Worm (Caenorhabditis elegans) whole organism, L4 larva: ENCODE results near the gene trpl-2.

Experiments
- D1046.2 ChIP-seq: fragments of 200-800 bp; sonication (Bioruptor generic); IDR thresholded peaks from 2 replicates; pipeline ENCODE4 v1.3.6; 2022; ENCODE audit warnings: missing genetic modification characterization, missing compliant biosample characterization
- F37D6.2 ChIP-seq: sonication (generic microtip); optimal IDR thresholded peaks from 2 replicates; lab custom pipeline; 2016; ENCODE audit warnings: mild to moderate bottlenecking, missing genetic modification characterization, missing compliant biosample characterization
- F44E2.7 ChIP-seq: fragments of 200-800 bp; sonication (Bioruptor generic); IDR thresholded peaks from 2 replicates; pipeline ENCODE4 v2.1.2; 2022; ENCODE audit warnings: missing genetic modification characterization, missing compliant biosample characterization
- F49E8.2 ChIP-seq: sonication (generic microtip); optimal IDR thresholded peaks from 2 replicates; lab custom pipeline; 2016; ENCODE audit warnings: missing compliant biosample characterization, mild to moderate bottlenecking, missing genetic modification characterization, borderline replicate concordance
- R02D3.7 ChIP-seq: fragments of 150-350 bp; sonication (generic microtip); optimal IDR thresholded peaks from 3 replicates; lab custom pipeline; 2014; ENCODE audit warnings: missing biosample characterization, missing genetic modification characterization
- T26A8.4 ChIP-seq: fragments of 200-800 bp; sonication (Bioruptor generic); IDR thresholded peaks from 2 replicates; pipeline ENCODE4 v1.3.6; 2022; ENCODE audit warnings: missing genetic modification characterization, missing compliant biosample characterization
- ZK337.2 ChIP-seq: fragments of 200-800 bp; sonication (Bioruptor generic); IDR thresholded peaks from 2 replicates; pipeline ENCODE4 v1.3.6; 2022; ENCODE audit warnings: missing genetic modification reagents, missing genetic modification characterization, missing compliant biosample characterization
- aha-1 ChIP-seq: fragments of 150-350 bp; peaks from one replicate; lab custom pipeline; 2014; ENCODE audit warnings: missing biosample characterization, missing genetic modification characterization
- attf-4 ChIP-seq: sonication (generic microtip); optimal IDR thresholded peaks from 3 replicates; lab custom pipeline; 2017; ENCODE audit warnings: missing biosample characterization, missing genetic modification characterization
- ceh-20 ChIP-seq: fragments of 200-800 bp; sonication (Bioruptor generic); IDR thresholded peaks from 2 replicates; pipeline ENCODE4 v1.3.6; 2022; ENCODE audit warnings: missing genetic modification reagents, missing genetic modification characterization, missing compliant biosample characterization
- ceh-28 ChIP-seq: fragments of 150-350 bp; optimal IDR thresholded peaks from 2 replicates; lab custom pipeline; 2014; ENCODE audit warnings: missing biosample characterization, missing genetic modification reagents, missing genetic modification characterization
- ceh-62 ChIP-seq: sonication (generic microtip); optimal IDR thresholded peaks from 2 replicates; lab custom pipeline; 2017; ENCODE audit warnings: missing biosample characterization, missing genetic modification characterization
- ces-1 ChIP-seq: fragments of 150-350 bp; sonication (generic microtip); optimal IDR thresholded peaks from 4 replicates; lab custom pipeline; 2014; ENCODE audit warnings: missing biosample characterization, missing genetic modification reagents, missing genetic modification characterization
- ctbp-1 ChIP-seq: fragments of 200-800 bp; sonication (Bioruptor generic); IDR thresholded peaks from 2 replicates; pipeline ENCODE4 v1.3.6; 2022; ENCODE audit warnings: missing genetic modification reagents, missing genetic modification characterization, missing compliant biosample characterization
- daf-8 ChIP-seq: fragments of 200-800 bp; sonication (Bioruptor generic); IDR thresholded peaks from 2 replicates; pipeline ENCODE4 v1.3.6; 2022; ENCODE audit warnings: missing genetic modification characterization, missing compliant biosample characterization
- dve-1 ChIP-seq: sonication (generic microtip); optimal IDR thresholded peaks from 2 replicates; lab custom pipeline; 2017; ENCODE audit warnings: antibody characterized with exemption, mild to moderate bottlenecking, missing genetic modification characterization, missing compliant biosample characterization; ENCODE audit not compliant: insufficient read depth
- fos-1 ChIP-seq: fragments of 150-350 bp; optimal IDR thresholded peaks from 2 replicates; lab custom pipeline; 2014; ENCODE audit warnings: missing biosample characterization, missing genetic modification characterization
- gei-8 ChIP-seq: fragments of 200-800 bp; sonication (Bioruptor generic); optimal IDR thresholded peaks from 2 replicates; lab custom pipeline; 2018; ENCODE audit warnings: mild to moderate bottlenecking, missing genetic modification characterization, missing compliant biosample characterization
- hlh-11 ChIP-seq: fragments of 200-800 bp; sonication (Bioruptor generic); optimal IDR thresholded peaks from 2 replicates; lab custom pipeline; 2018; ENCODE audit warnings: mild to moderate bottlenecking, missing genetic modification characterization, missing compliant biosample characterization
- lim-7 ChIP-seq: fragments of 200-800 bp; sonication (Bioruptor generic); IDR thresholded peaks from 2 replicates; pipeline ENCODE4 v1.3.6; 2022; ENCODE audit warnings: missing genetic modification characterization, missing compliant biosample characterization
- lin-29 ChIP-seq: fragments of 200-800 bp; sonication (Bioruptor generic); IDR thresholded peaks from 2 replicates; pipeline ENCODE4 v1.3.6; 2022; ENCODE audit warnings: missing genetic modification reagents, missing genetic modification characterization, missing compliant biosample characterization
- lin-38 ChIP-seq: fragments of 200-800 bp; sonication (Bioruptor generic); IDR thresholded peaks from 2 replicates; pipeline ENCODE4 v1.3.6; 2022; ENCODE audit warnings: missing genetic modification reagents, missing genetic modification characterization, missing compliant biosample characterization
- lsy-2 ChIP-seq, 2 experiments: fragments of 150-350 bp in 1 of 2; sonication (generic microtip) in 1 of 2; optimal IDR thresholded peaks; 2 replicates each; lab custom pipeline; 2014 to 2017; ENCODE audit warnings: missing biosample characterization in 2 of 2, missing genetic modification characterization in 2 of 2
- mep-1 ChIP-seq: fragments of 150-350 bp; sonication (generic microtip); optimal IDR thresholded peaks from 3 replicates; lab custom pipeline; 2014; ENCODE audit warnings: missing biosample characterization, missing genetic modification characterization
- nhr-102 ChIP-seq: sonication (generic microtip); optimal IDR thresholded peaks from 2 replicates; lab custom pipeline; 2016; ENCODE audit warnings: mild to moderate bottlenecking, missing genetic modification characterization, moderate library complexity, missing compliant biosample characterization
- nhr-42 ChIP-seq: fragments of 200-800 bp; sonication (Bioruptor generic); IDR thresholded peaks from 2 replicates; pipeline ENCODE4 v1.3.6; 2022; ENCODE audit warnings: missing genetic modification characterization, missing compliant biosample characterization
- nhr-6 ChIP-seq: fragments of 150-350 bp; optimal IDR thresholded peaks from 2 replicates; lab custom pipeline; 2014; ENCODE audit warnings: missing biosample characterization, missing genetic modification characterization
- pha-4 ChIP-seq, 2 experiments: fragments of 150-350 bp in 1 of 2; fragments of 200-800 bp in 1 of 2; sonication (Bioruptor generic) in 1 of 2; IDR thresholded peaks in 1 of 2; optimal IDR thresholded peaks in 1 of 2; 2 replicates each; pipeline versions ENCODE4 v1.3.6 to Lab custom; 2014 to 2022; ENCODE audit warnings: missing genetic modification characterization in 2 of 2, missing genetic modification reagents in 2 of 2, missing biosample characterization in 1 of 2, missing compliant biosample characterization in 1 of 2
- php-3 ChIP-seq: fragments of 200-800 bp; sonication (Bioruptor generic); IDR thresholded peaks from 2 replicates; pipeline ENCODE4 v1.3.6; 2022; ENCODE audit warnings: missing genetic modification reagents, missing genetic modification characterization, missing compliant biosample characterization
- saeg-2 ChIP-seq: fragments of 200-800 bp; sonication (Bioruptor generic); IDR thresholded peaks from 2 replicates; pipeline ENCODE4 v1.3.6; 2022; ENCODE audit warnings: missing genetic modification reagents, missing genetic modification characterization, missing compliant biosample characterization
- sdz-12 ChIP-seq: fragments of 200-800 bp; sonication (Bioruptor generic); optimal IDR thresholded peaks from 2 replicates; lab custom pipeline; 2018; ENCODE audit warnings: mild to moderate bottlenecking, missing genetic modification characterization, missing compliant biosample characterization
- set-16 ChIP-seq: fragments of 200-800 bp; sonication (Bioruptor generic); IDR thresholded peaks from 2 replicates; pipeline ENCODE4 v1.3.6; 2022; ENCODE audit warnings: missing genetic modification reagents, missing genetic modification characterization, missing compliant biosample characterization
- skn-1 ChIP-seq: fragments of 150-350 bp; optimal IDR thresholded peaks from 2 replicates; lab custom pipeline; 2014; ENCODE audit warnings: missing biosample characterization, missing genetic modification characterization
- snpc-1.2 ChIP-seq: fragments of 200-800 bp; sonication (Bioruptor generic); IDR thresholded peaks from 2 replicates; pipeline ENCODE4 v1.3.6; 2022; ENCODE audit warnings: missing genetic modification reagents, missing genetic modification characterization, missing compliant biosample characterization
- snpc-4 ChIP-seq: fragments of 150-350 bp; optimal IDR thresholded peaks from 2 replicates; lab custom pipeline; 2014; ENCODE audit warnings: missing biosample characterization, missing genetic modification characterization
- tra-1 ChIP-seq: fragments of 200-800 bp; sonication (Bioruptor generic); IDR thresholded peaks from 2 replicates; pipeline ENCODE4 v1.3.6; 2022; ENCODE audit warnings: missing genetic modification reagents, missing genetic modification characterization, missing compliant biosample characterization
- zfp-2 ChIP-seq: sonication (generic microtip); optimal IDR thresholded peaks from 2 replicates; lab custom pipeline; 2016; ENCODE audit warnings: mild to moderate bottlenecking, missing genetic modification characterization, missing compliant biosample characterization

The trpl-2 gene

DNA sequence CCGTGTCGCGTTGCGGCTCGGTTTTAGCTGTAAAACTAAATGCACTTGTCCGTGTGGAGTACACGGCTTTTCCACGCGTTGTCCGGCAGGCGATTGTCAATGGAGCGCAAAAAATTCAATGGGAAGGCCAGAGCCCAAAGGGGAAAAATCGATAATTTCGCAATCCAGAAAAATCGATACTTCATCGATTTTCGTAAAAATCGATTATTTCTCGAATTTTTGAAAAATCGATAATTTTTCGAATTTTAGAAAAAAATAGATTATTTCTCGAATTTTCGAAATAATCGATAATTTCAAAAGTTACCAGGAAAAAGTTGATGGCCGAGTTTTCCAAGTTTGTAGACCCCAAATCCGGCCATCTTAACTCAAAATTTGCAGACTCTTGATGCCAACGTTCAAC, 7.0 kb upstream of the trpl-2 start:
- TF ChIP-seq ceh-28 (tag; lab: Kevin White, UChicago) (peak; percentile 93), tra-1 (no peak), sdz-12 (GFP tag; lab: Kevin White, UChicago) (no peak), F37D6.2 (no peak), F44E2.7 (GFP tag; lab: Robert Waterston, UW) (0 out of 2 replicates have a peak, but pooled peaks have one; percentile 14), ceh-20 (GFP tag; lab: Robert Waterston, UW) (no peak), F49E8.2 (tag; lab: Kevin White, UChicago) (no peak), lin-38 (GFP tag; lab: Robert Waterston, UW) (0 out of 2 replicates have a peak, but pooled peaks have one; percentile 11), lim-7 (no peak), pha-4 (GFP tag; IDR thresholded peaks at IDR 0.05; lab: Robert Waterston, UW) (no peak), pha-4 (tag; optimal IDR thresholded peaks at IDR 0.05; lab: Kevin White, UChicago) (no peak), snpc-1.2 (GFP tag; lab: Robert Waterston, UW) (0 out of 2 replicates have a peak, but pooled peaks have one; percentile 8)

DNA sequence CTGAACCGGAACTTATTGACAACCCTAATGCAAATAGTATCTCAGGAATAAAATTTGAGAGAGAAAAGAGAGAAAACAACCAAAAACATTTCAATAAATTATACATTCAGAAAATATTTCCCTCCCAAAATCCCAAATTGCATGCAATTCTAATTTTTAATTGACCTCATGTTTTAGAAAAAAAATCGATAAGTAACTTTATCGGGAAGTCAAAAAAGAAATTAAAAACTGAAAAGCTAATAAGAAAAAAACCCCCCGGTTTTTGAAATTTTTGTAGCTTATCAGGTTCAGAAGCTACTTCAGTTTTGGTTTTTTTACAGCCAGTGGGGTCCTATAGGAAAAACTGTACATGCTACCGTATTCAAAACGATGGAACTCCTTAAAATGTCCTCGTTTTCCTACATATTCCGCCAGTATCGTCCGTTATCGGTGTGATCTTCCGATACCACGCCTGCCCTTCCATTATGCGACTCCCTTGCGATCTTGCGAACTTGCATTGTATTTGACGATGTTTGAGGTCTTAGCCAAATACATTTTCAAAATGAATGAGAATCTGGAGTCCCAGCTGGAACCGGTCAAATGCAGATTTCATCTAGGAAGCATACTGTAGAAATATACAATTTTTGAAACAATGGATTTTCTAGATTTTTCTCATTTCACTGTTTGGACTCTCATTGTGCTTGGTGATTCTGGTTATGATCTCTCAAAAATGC, 9.8 kb downstream of the trpl-2 start, which contains the start of the genes W03B1.3 and oac-51:
Gene W03B1.3, minus strand, starts transcription at position 101 of the 713 bp plus-strand sequence.
Gene oac-51, plus strand, starts transcription at position 663 of the 713 bp plus-strand sequence.
- TF ChIP-seq set-16 (GFP tag; lab: Robert Waterston, UW) (no peak), mep-1 (no peak), aha-1 (tag; lab: Kevin White, UChicago) (peak; percentile 6), saeg-2 (no peak), hlh-11 (tag; lab: Kevin White, UChicago) (no peak), snpc-4 (tag; lab: Kevin White, UChicago) (no peak), T26A8.4 (GFP tag; lab: Robert Waterston, UW) (no peak), lin-38 (GFP tag; lab: Robert Waterston, UW) (no peak), nhr-102 (tag; lab: Kevin White, UChicago) (no peak)

ce11 chrIV:4338217-4338616, 11.8 kb downstream of the trpl-2 start:
- TF ChIP-seq fos-1 = no peak
- no peak for TF ChIP-seq snpc-1.2 (GFP tag; lab: Robert Waterston, UW)
- TF ChIP-seq php-3 = no peak
- TF ChIP-seq nhr-42 (GFP tag; lab: Robert Waterston, UW) = no peak

DNA sequence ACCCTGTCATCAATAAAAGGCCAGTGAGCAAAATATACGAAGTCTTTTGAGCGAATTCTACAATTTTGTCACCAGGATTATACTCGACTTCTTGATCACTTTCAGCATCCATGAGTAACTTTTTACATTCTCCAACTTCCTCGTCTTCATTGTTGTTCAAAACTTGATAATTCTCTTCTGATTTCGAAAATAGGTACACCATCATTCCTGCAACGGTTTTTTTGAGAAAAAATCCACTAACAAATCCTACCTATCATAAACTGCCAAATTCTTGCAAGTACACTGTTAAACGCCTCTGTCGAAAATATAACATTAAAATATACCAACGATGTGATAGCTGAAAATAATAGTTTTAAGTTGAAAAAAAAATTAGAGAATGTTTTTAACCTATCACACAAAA, 18.4 kb downstream of the trpl-2 start:
- TF ChIP-seq aha-1 (tag; lab: Kevin White, UChicago) (peak; percentile 83), ctbp-1 (GFP tag; lab: Robert Waterston, UW) (no peak)

- TF ChIP-seq lsy-2 (tag; optimal IDR thresholded peaks at IDR 0.05; lab: Kevin White, UChicago) (no peak), skn-1 (tag; lab: Kevin White, UChicago) (no peak), mep-1 (no peak), ces-1 (GFP tag; lab: Kevin White, UChicago) (no peak), attf-4 (tag; lab: Kevin White, UChicago) (no peak), zfp-2 (no peak), nhr-6 (no peak), ZK337.2 (GFP tag; lab: Robert Waterston, UW) (no peak), D1046.2 (GFP tag; lab: Robert Waterston, UW) (no peak), lin-38 (GFP tag; lab: Robert Waterston, UW) (no peak), lin-29 (GFP tag; lab: Robert Waterston, UW) (no peak), ceh-62 (tag; lab: Kevin White, UChicago) (no peak), tra-1 (no peak), T26A8.4 (GFP tag; lab: Robert Waterston, UW) (no peak), daf-8 (GFP tag; lab: Robert Waterston, UW) (no peak), dve-1 (tag; lab: Kevin White, UChicago) (no peak), R02D3.7 (tag; lab: Kevin White, UChicago) (no peak), snpc-4 (tag; lab: Kevin White, UChicago) (no peak), gei-8 (GFP tag; lab: Kevin White, UChicago) (no peak)
Observed at ce11 chrIV:4346512-4346911, 20.1 kb downstream of the trpl-2 start, which contains the start of gene oac-52. oac-52 (minus strand) TSS chrIV:4346612.
